Fruit fly (Drosophila melanogaster) whole organism, prepupa: ENCODE results near the gene CG14708.

ENCODE experiments used
- Blimp-1 ChIP-seq: fragments of 200-800 bp; sonication (Bioruptor generic); optimal IDR thresholded peaks from 3 replicates; lab custom pipeline; 2017; ENCODE audit warnings: missing biosample characterization, missing genetic modification characterization, mild to moderate bottlenecking, moderate library complexity, missing genetic modification reagents
- CG10631 ChIP-seq: fragments of 200-800 bp; sonication (Bioruptor generic); optimal IDR thresholded peaks from 2 replicates; lab custom pipeline; 2016; ENCODE audit warnings: missing biosample characterization, missing genetic modification characterization
- CG10669 ChIP-seq: fragments of 200-800 bp; sonication (Bioruptor generic); optimal IDR thresholded peaks from 3 replicates; lab custom pipeline; 2018; ENCODE audit warnings: missing biosample characterization, mild to moderate bottlenecking, missing genetic modification characterization, moderate library complexity
- CG11294 ChIP-seq: fragments of 200-800 bp; sonication (Bioruptor generic); IDR thresholded peaks from 2 replicates; pipeline ENCODE4 v1.3.6; 2022; ENCODE audit warnings: missing biosample characterization, missing genetic modification characterization
- CG11762 ChIP-seq: fragments of 200-800 bp; sonication (Bioruptor generic); optimal IDR thresholded peaks from 3 replicates; lab custom pipeline; 2016; ENCODE audit warnings: missing biosample characterization, missing genetic modification characterization; ENCODE audit not compliant: insufficient read depth
- CG15336 ChIP-seq: fragments of 200-800 bp; sonication (Bioruptor generic); IDR thresholded peaks from 2 replicates; pipeline ENCODE4 v1.3.6; 2022; ENCODE audit warnings: missing biosample characterization, missing genetic modification characterization
- CG1621 ChIP-seq: fragments of 200-800 bp; sonication (Bioruptor generic); optimal IDR thresholded peaks from 3 replicates; lab custom pipeline; 2018; ENCODE audit warnings: missing biosample characterization, mild to moderate bottlenecking, missing genetic modification characterization
- CG16779 ChIP-seq: fragments of 200-800 bp; sonication (Bioruptor generic); optimal IDR thresholded peaks from 3 replicates; lab custom pipeline; 2017; ENCODE audit warnings: missing biosample characterization, mild to moderate bottlenecking, missing genetic modification characterization
- CG31627 ChIP-seq: fragments of 200-800 bp; sonication (Bioruptor generic); optimal IDR thresholded peaks from 3 replicates; lab custom pipeline; 2016; ENCODE audit warnings: missing biosample characterization, missing genetic modification characterization
- CG32006 ChIP-seq: fragments of 200-800 bp; sonication (Bioruptor generic); optimal IDR thresholded peaks from 3 replicates; lab custom pipeline; 2017; ENCODE audit warnings: missing biosample characterization, mild to moderate bottlenecking, missing genetic modification characterization
- CG34406 ChIP-seq: fragments of 200-800 bp; sonication (Bioruptor generic); optimal IDR thresholded peaks from 3 replicates; lab custom pipeline; 2016; ENCODE audit warnings: missing biosample characterization, missing genetic modification characterization
- CG3919 ChIP-seq: fragments of 200-800 bp; sonication (Bioruptor generic); optimal IDR thresholded peaks from 3 replicates; lab custom pipeline; 2016; ENCODE audit warnings: missing biosample characterization, missing genetic modification characterization
- CG4318 ChIP-seq: fragments of 200-800 bp; sonication (Bioruptor generic); optimal IDR thresholded peaks from 3 replicates; lab custom pipeline; 2017; ENCODE audit warnings: missing biosample characterization, mild to moderate bottlenecking, missing genetic modification characterization
- CG6163 ChIP-seq: fragments of 200-800 bp; sonication (Bioruptor generic); IDR thresholded peaks from 3 replicates; pipeline ENCODE4 v1.3.6; 2022; ENCODE audit warnings: missing biosample characterization, missing genetic modification characterization
- CG6276 ChIP-seq: fragments of 200-800 bp; sonication (Bioruptor generic); optimal IDR thresholded peaks from 2 replicates; lab custom pipeline; 2017; ENCODE audit warnings: missing biosample characterization, mild to moderate bottlenecking, missing genetic modification characterization
- CG6792 ChIP-seq: fragments of 200-800 bp; sonication (Bioruptor generic); optimal IDR thresholded peaks from 3 replicates; lab custom pipeline; 2016; ENCODE audit warnings: missing biosample characterization, missing genetic modification characterization
- CG6808 ChIP-seq: fragments of 200-800 bp; sonication (Bioruptor generic); optimal IDR thresholded peaks from 3 replicates; lab custom pipeline; 2017; ENCODE audit warnings: missing biosample characterization, missing genetic modification characterization, mild to moderate bottlenecking, moderate library complexity, missing genetic modification reagents
- CG6854 ChIP-seq: fragments of 200-800 bp; sonication (Bioruptor generic); optimal IDR thresholded peaks from 2 replicates; lab custom pipeline; 2017; ENCODE audit warnings: missing biosample characterization, mild to moderate bottlenecking, missing genetic modification characterization
- CG7368 ChIP-seq: fragments of 200-800 bp; sonication (Bioruptor generic); optimal IDR thresholded peaks from 3 replicates; lab custom pipeline; 2016; ENCODE audit warnings: missing biosample characterization, missing genetic modification characterization
- CG8119 ChIP-seq: fragments of 200-800 bp; sonication (Bioruptor generic); IDR thresholded peaks from 3 replicates; pipeline ENCODE4 v1.3.6; 2022; ENCODE audit warnings: missing biosample characterization, missing genetic modification characterization
- CG8319 ChIP-seq: fragments of 200-800 bp; sonication (Bioruptor generic); optimal IDR thresholded peaks from 3 replicates; lab custom pipeline; 2016; ENCODE audit warnings: missing biosample characterization, missing genetic modification characterization
- CG8632 ChIP-seq: fragments of 200-800 bp; sonication (Bioruptor generic); optimal IDR thresholded peaks from 3 replicates; lab custom pipeline; 2016; ENCODE audit warnings: missing biosample characterization, missing genetic modification characterization
- CG9139 ChIP-seq: fragments of 200-800 bp; sonication (Bioruptor generic); optimal IDR thresholded peaks from 3 replicates; lab custom pipeline; 2017; ENCODE audit warnings: missing biosample characterization, mild to moderate bottlenecking, missing genetic modification characterization
- Eip75B ChIP-seq: fragments of 200-800 bp; sonication (Bioruptor generic); optimal IDR thresholded peaks from 3 replicates; lab custom pipeline; 2016; ENCODE audit warnings: missing biosample characterization, missing genetic modification characterization
- Eip78C ChIP-seq: fragments of 200-800 bp; sonication (Bioruptor generic); peaks from one replicate; lab custom pipeline; 2016; ENCODE audit warnings: missing biosample characterization, missing genetic modification characterization
- Eip93F ChIP-seq: fragments of 200-800 bp; sonication (Bioruptor generic); optimal IDR thresholded peaks from 2 replicates; lab custom pipeline; 2016; ENCODE audit warnings: missing biosample characterization, mild to moderate bottlenecking, missing genetic modification characterization
- Ets96B ChIP-seq: fragments of 200-800 bp; optimal IDR thresholded peaks from 2 replicates; lab custom pipeline; 2019; ENCODE audit warnings: missing biosample characterization, mild to moderate bottlenecking, missing genetic modification characterization, moderate library complexity
- Gug ChIP-seq: fragments of 200-800 bp; sonication (Bioruptor generic); IDR thresholded peaks from 2 replicates; pipeline ENCODE4 v1.3.6; 2022; ENCODE audit warnings: missing biosample characterization, missing genetic modification characterization
- Hr38 ChIP-seq: sonication (Bioruptor generic); optimal IDR thresholded peaks from 2 replicates; lab custom pipeline; 2016; ENCODE audit warnings: missing biosample characterization, missing genetic modification characterization
- Lpt ChIP-seq: fragments of 200-800 bp; sonication (Bioruptor generic); optimal IDR thresholded peaks from 3 replicates; lab custom pipeline; 2016; ENCODE audit warnings: missing biosample characterization, missing genetic modification characterization
- Met ChIP-seq: fragments of 200-800 bp; sonication (Bioruptor generic); optimal IDR thresholded peaks from 3 replicates; lab custom pipeline; 2016; ENCODE audit warnings: missing biosample characterization, missing genetic modification characterization
- OdsH ChIP-seq: fragments of 200-800 bp; sonication (Bioruptor generic); optimal IDR thresholded peaks from 3 replicates; lab custom pipeline; 2016; ENCODE audit warnings: missing biosample characterization, missing genetic modification characterization
- Sox102F ChIP-seq: fragments of 200-800 bp; sonication (Bioruptor generic); optimal IDR thresholded peaks from 2 replicates; lab custom pipeline; 2016; ENCODE audit warnings: missing biosample characterization, mild to moderate bottlenecking, missing genetic modification characterization
- Sox15 ChIP-seq: fragments of 200-800 bp; sonication (Bioruptor generic); optimal IDR thresholded peaks from 3 replicates; lab custom pipeline; 2016; ENCODE audit warnings: missing biosample characterization, missing genetic modification characterization
- acj6 ChIP-seq: fragments of 200-800 bp; sonication (Bioruptor generic); optimal IDR thresholded peaks from 3 replicates; lab custom pipeline; 2016; ENCODE audit warnings: missing biosample characterization, missing genetic modification characterization
- cyc ChIP-seq: fragments of 200-800 bp; sonication (Bioruptor generic); optimal IDR thresholded peaks from 3 replicates; lab custom pipeline; 2016; ENCODE audit warnings: missing biosample characterization, missing genetic modification characterization
- dsx ChIP-seq: fragments of 200-800 bp; optimal IDR thresholded peaks from 3 replicates; lab custom pipeline; 2019; ENCODE audit warnings: missing biosample characterization, mild to moderate bottlenecking, missing genetic modification characterization, moderate library complexity; ENCODE audit not compliant: poor library complexity, severe bottlenecking
- eg ChIP-seq: fragments of 200-800 bp; sonication (Bioruptor generic); IDR thresholded peaks from 3 replicates; pipeline ENCODE4 v1.3.6; 2022; ENCODE audit warnings: missing biosample characterization, missing genetic modification characterization
- esn ChIP-seq: fragments of 200-800 bp; sonication (Bioruptor generic); optimal IDR thresholded peaks from 2 replicates; lab custom pipeline; 2016; ENCODE audit warnings: missing biosample characterization, mild to moderate bottlenecking, missing genetic modification characterization, moderate library complexity
- fd59A ChIP-seq: fragments of 200-800 bp; sonication (Bioruptor generic); optimal IDR thresholded peaks from 2 replicates; lab custom pipeline; 2017; ENCODE audit warnings: missing biosample characterization, mild to moderate bottlenecking, missing genetic modification characterization, missing genetic modification reagents
- fd85E ChIP-seq: fragments of 200-800 bp; sonication (Bioruptor generic); optimal IDR thresholded peaks from 3 replicates; lab custom pipeline; 2016; ENCODE audit warnings: missing biosample characterization, missing genetic modification characterization
- fkh ChIP-seq: fragments of 200-800 bp; sonication (Bioruptor generic); optimal IDR thresholded peaks from 3 replicates; lab custom pipeline; 2017; ENCODE audit warnings: missing biosample characterization, mild to moderate bottlenecking, missing genetic modification characterization, moderate library complexity
- lz ChIP-seq: fragments of 200-800 bp; sonication (Bioruptor generic); optimal IDR thresholded peaks from 3 replicates; lab custom pipeline; 2016; ENCODE audit warnings: missing biosample characterization, missing genetic modification characterization
- pdm3 ChIP-seq: fragments of 200-800 bp; sonication (Bioruptor generic); optimal IDR thresholded peaks from 3 replicates; lab custom pipeline; 2016; ENCODE audit warnings: missing biosample characterization, missing genetic modification characterization
- salr ChIP-seq, 2 experiments: fragments of 200-800 bp; sonication (Bioruptor generic); optimal IDR thresholded peaks; 3 replicates each; lab custom pipeline; 2016 to 2018; ENCODE audit warnings: missing biosample characterization in 2 of 2, missing genetic modification characterization in 2 of 2, mild to moderate bottlenecking in 1 of 2
- spab ChIP-seq: fragments of 200-800 bp; sonication (Bioruptor generic); optimal IDR thresholded peaks from 2 replicates; lab custom pipeline; 2017; ENCODE audit warnings: missing biosample characterization, mild to moderate bottlenecking, missing genetic modification characterization, missing genetic modification reagents
- svp ChIP-seq: fragments of 200-800 bp; sonication (Bioruptor generic); peaks from one replicate; lab custom pipeline; 2016; ENCODE audit warnings: missing biosample characterization, missing genetic modification characterization
- vri ChIP-seq: fragments of 200-800 bp; sonication (Bioruptor generic); optimal IDR thresholded peaks from 3 replicates; lab custom pipeline; 2016; ENCODE audit warnings: missing biosample characterization, mild to moderate bottlenecking, missing genetic modification characterization

CG14708 gene

DNA sequence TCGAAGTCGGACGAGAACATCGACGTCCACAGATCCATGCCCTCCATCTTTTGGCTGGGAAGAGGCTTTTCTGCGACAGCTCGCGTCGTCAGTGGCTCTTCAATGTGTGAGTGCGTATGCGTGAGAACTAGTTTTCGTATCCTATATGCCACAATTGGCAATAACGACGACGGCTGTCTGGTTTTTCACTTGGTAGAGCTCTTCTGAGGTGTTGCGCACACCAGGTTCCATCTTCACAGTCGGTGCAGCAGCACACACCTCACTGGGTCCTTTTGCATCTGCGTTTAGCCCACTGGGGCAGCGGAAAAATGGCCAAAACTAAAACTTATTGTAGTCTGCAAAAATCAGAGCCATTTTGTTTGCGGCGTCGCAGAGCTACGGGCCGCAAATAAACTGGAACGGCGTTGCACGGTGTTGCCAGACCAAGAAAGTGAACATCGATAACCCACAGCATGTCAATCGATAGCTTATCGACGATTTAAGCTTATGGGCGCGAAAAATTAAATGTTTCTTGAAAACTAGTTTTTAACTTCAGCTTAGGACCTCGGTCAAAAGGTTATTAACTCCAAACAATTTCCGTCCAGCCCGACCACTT lies 35.9 kb downstream of the CG14708 start, which contains the start of gene CG6791:
CG6791 (minus strand) TSS at position 383 of the 595 bp plus-strand sequence.
- TF ChIP-seq fd59A (no peak), CG3919 (GFP tag; lab: Kevin White, UChicago) (no peak), svp (no peak), CG9139 (GFP tag; lab: Kevin White, UChicago) (no peak), Hr38 (GFP tag; lab: Kevin White, UChicago) (no peak), CG8632 (GFP tag; lab: Kevin White, UChicago) (no peak), pdm3 (no peak), OdsH (GFP tag; lab: Kevin White, UChicago) (no peak), CG1621 (tag; lab: Kevin White, UChicago) (no peak), CG31627 (GFP tag; lab: Kevin White, UChicago) (no peak), Eip75B (GFP tag; lab: Kevin White, UChicago) (no peak), CG16779 (tag; lab: Kevin White, UChicago) (no peak), CG11294 (no peak), CG7368 (GFP tag; lab: Kevin White, UChicago) (no peak), CG6276 (GFP tag; lab: Kevin White, UChicago) (no peak), lz (no peak), Eip78C (no peak), CG6792 (GFP tag; lab: Kevin White, UChicago) (no peak), Sox102F (GFP tag; lab: Kevin White, UChicago) (no peak), dsx (GFP tag; lab: Kevin White, UChicago) (no peak)

DNA sequence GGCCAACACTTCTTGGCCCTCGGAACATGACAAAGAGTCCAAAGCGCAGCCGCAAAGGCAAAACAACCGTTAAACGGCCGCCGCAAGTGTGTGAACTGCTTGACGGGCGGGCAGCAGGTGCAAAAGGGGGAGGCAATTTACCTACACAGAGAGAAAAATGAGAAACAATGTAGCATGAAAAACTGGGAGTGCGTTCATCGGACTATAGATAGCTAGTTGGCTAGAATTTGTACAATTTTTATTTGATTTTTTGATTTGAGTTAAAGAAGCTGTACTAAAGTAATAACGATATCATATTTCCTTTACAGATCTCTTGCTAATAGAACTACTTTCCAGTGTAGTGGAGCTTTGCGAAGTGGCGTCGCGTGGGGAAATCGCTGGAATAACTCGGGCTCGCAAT lies 41.6 kb downstream of the CG14708 start:
- TF ChIP-seq fkh (GFP tag; lab: Kevin White, UChicago) (no peak), CG9139 (GFP tag; lab: Kevin White, UChicago) (no peak), fd85E (no peak), CG8632 (GFP tag; lab: Kevin White, UChicago) (no peak), CG4318 (peak; percentile 60), CG6163 (GFP tag; lab: Robert Waterston, UW) (peak; percentile 51; the same call in 1 of the 3 replicates), acj6 (peak; percentile 34), salr (GFP tag; optimal IDR thresholded peaks at IDR 0.05; lab: Kevin White, UChicago) (peak in 1 of 2 experiments; percentile 28), svp (no peak), Sox15 (GFP tag; lab: Kevin White, UChicago) (no peak), Eip75B (GFP tag; lab: Kevin White, UChicago) (no peak), CG7368 (GFP tag; lab: Kevin White, UChicago) (no peak), Lpt (GFP tag; lab: Kevin White, UChicago) (peak; percentile 51), Met (GFP tag; lab: Kevin White, UChicago) (no peak), CG3919 (GFP tag; lab: Kevin White, UChicago) (peak; percentile 32), vri (GFP tag; lab: Kevin White, UChicago) (no peak), CG10669 (no peak), Eip93F (GFP tag; lab: Kevin White, UChicago) (no peak), CG16779 (tag; lab: Kevin White, UChicago) (no peak), CG1621 (tag; lab: Kevin White, UChicago) (no peak), Gug (GFP tag; lab: Robert Waterston, UW) (no peak; the same call in 1 of the 2 replicates), spab (no peak), pdm3 (no peak), CG8119 (GFP tag; lab: Robert Waterston, UW) (peak; percentile 75), CG6854 (no peak), eg (GFP tag; lab: Robert Waterston, UW) (peak; percentile 74), fd59A (peak; percentile 5), Blimp-1 (GFP tag; lab: Kevin White, UChicago) (no peak), CG6808 (GFP tag; lab: Kevin White, UChicago) (no peak), CG8319 (GFP tag; lab: Kevin White, UChicago) (no peak), lz (peak; percentile 6), CG11762 (GFP tag; lab: Kevin White, UChicago) (peak; percentile 22), CG34406 (GFP tag; lab: Kevin White, UChicago) (peak; percentile 8), CG10631 (GFP tag; lab: Kevin White, UChicago) (no peak), Ets96B (tag; lab: Kevin White, UChicago) (peak; percentile 5), CG15336 (GFP tag; lab: Robert Waterston, UW) (peak; percentile 73), cyc (GFP tag; lab: Kevin White, UChicago) (no peak), CG11294 (peak; percentile 44), CG32006 (peak; percentile 79), esn (GFP tag; lab: Kevin White, UChicago) (peak; percentile 10)
